Fruit fly (Drosophila melanogaster) Kc167 (cell line): Measurements from ENCODE around the gene wus.

Experiments used
- Myc ChIP-seq: fragments of >200 bp; optimal IDR thresholded peaks from 2 replicates; lab custom pipeline; 2017; ENCODE audit warnings: missing external identifiers
- Sin3A ChIP-seq: fragments of >200 bp; optimal IDR thresholded peaks from 2 replicates; lab custom pipeline; 2018; ENCODE audit warnings: missing external identifiers
- h ChIP-seq: fragments of >200 bp; optimal IDR thresholded peaks from 3 replicates; lab custom pipeline; 2018; ENCODE audit warnings: missing external identifiers
- psq ChIP-seq: fragments of >200 bp; optimal IDR thresholded peaks from 2 replicates; lab custom pipeline; 2017; ENCODE audit warnings: missing external identifiers
- ttk ChIP-seq: sonication (Bioruptor generic); optimal IDR thresholded peaks from 2 replicates; lab custom pipeline; 2017; ENCODE audit warnings: missing external identifiers

- TF ChIP-seq h (no peak), psq (lab: Kevin White, UChicago) (no peak), Myc (lab: Kevin White, UChicago) (no peak), ttk (lab: Kevin White, UChicago) (no peak), Sin3A (lab: Kevin White, UChicago) (no peak)
Observed at dm6 chrX:16946604-16947003, 5.9 kb upstream of the wus start.
